Fruit fly (Drosophila melanogaster) whole organism, pupa: ENCODE results near the gene CG32071.

Experiments used
- CG10348 ChIP-seq: fragments of 200-800 bp; sonication (Bioruptor generic); IDR thresholded peaks from 2 replicates; pipeline ENCODE4 v1.3.6; 2022; ENCODE audit warnings: missing biosample characterization, missing genetic modification characterization
- CG12605 ChIP-seq: fragments of 200-800 bp; sonication (Bioruptor generic); IDR thresholded peaks from 2 replicates; pipeline ENCODE4 v1.3.6; 2022; ENCODE audit warnings: missing biosample characterization, missing genetic modification characterization
- CG14655 ChIP-seq: fragments of 200-800 bp; sonication (Bioruptor generic); optimal IDR thresholded peaks from 3 replicates; lab custom pipeline; 2017; ENCODE audit warnings: mild to moderate bottlenecking, missing biosample characterization, missing genetic modification reagents, missing genetic modification characterization
- CG15710 ChIP-seq: fragments of 200-800 bp; sonication (Bioruptor generic); optimal IDR thresholded peaks from 2 replicates; lab custom pipeline; 2018; ENCODE audit warnings: missing biosample characterization, mild to moderate bottlenecking, missing genetic modification characterization, moderate library complexity
- CG32121 ChIP-seq: fragments of 200-800 bp; sonication (Bioruptor generic); IDR thresholded peaks from 2 replicates; pipeline ENCODE4 v1.3.6; 2022; ENCODE audit warnings: missing biosample characterization, missing genetic modification characterization
- CG34367 ChIP-seq: fragments of 200-800 bp; sonication (Bioruptor generic); optimal IDR thresholded peaks from 2 replicates; lab custom pipeline; 2018; ENCODE audit warnings: missing biosample characterization, mild to moderate bottlenecking, missing genetic modification characterization
- CG4496 ChIP-seq: fragments of 200-800 bp; sonication (Bioruptor generic); IDR thresholded peaks from 3 replicates; pipeline ENCODE4 v1.3.6; 2022; ENCODE audit warnings: missing biosample characterization, missing genetic modification characterization
- CG8301 ChIP-seq: fragments of 200-800 bp; sonication (Bioruptor generic); optimal IDR thresholded peaks from 2 replicates; lab custom pipeline; 2018; ENCODE audit warnings: missing biosample characterization, mild to moderate bottlenecking, missing genetic modification characterization
- CG9948 ChIP-seq: fragments of 200-800 bp; sonication (Bioruptor generic); optimal IDR thresholded peaks from 2 replicates; lab custom pipeline; 2018; ENCODE audit warnings: missing biosample characterization, mild to moderate bottlenecking, missing genetic modification characterization, moderate library complexity
- EcR ChIP-seq: fragments of 200-800 bp; sonication (Bioruptor generic); optimal IDR thresholded peaks from 3 replicates; lab custom pipeline; 2019; ENCODE audit warnings: missing biosample characterization, missing genetic modification characterization, mild to moderate bottlenecking, moderate library complexity, missing genetic modification reagents
- Pif1A ChIP-seq: fragments of 200-800 bp; sonication (Bioruptor generic); optimal IDR thresholded peaks from 3 replicates; lab custom pipeline; 2016; ENCODE audit warnings: missing biosample characterization, missing genetic modification characterization
- Snoo ChIP-seq: fragments of 200-800 bp; sonication (Bioruptor generic); optimal IDR thresholded peaks from 3 replicates; lab custom pipeline; 2017; ENCODE audit warnings: missing biosample characterization, mild to moderate bottlenecking, missing genetic modification characterization, inconsistent platforms

dm6 chr3L:11125636-11126532 is 22.2 kb upstream of the CG32071 start:
- TF ChIP-seq CG15710 (tag; lab: Kevin White, UChicago) (no peak), CG32121 (GFP tag; lab: Robert Waterston, UW) (no peak), Pif1A (GFP tag; lab: Kevin White, UChicago) (no peak), CG34367 (no peak), CG10348 (no peak), CG9948 (no peak), CG12605 (GFP tag; lab: Robert Waterston, UW) (no peak), CG8301 (tag; lab: Kevin White, UChicago) (no peak), CG14655 (no peak), EcR (no peak), CG4496 (GFP tag; lab: Robert Waterston, UW) (no peak), Snoo (tag; lab: Kevin White, UChicago) (no peak)
